Fruit fly (Drosophila melanogaster): ENCODE results near the gene CG34281.

- TF ChIP-seq CG8478 (optimal IDR thresholded peaks at IDR 0.05) (no peak), CTCF (optimal IDR thresholded peaks at IDR 0.05) (no peak)
These were observed 23.9 kb upstream of the CG34281 start for dm6 chr3R:17588805-17589204.
